Worm (Caenorhabditis elegans) whole organism, mixed stage, embryonic: ENCODE measurements around the gene smf-2.

Experiments used
- bed-3 ChIP-seq: fragments of 200-800 bp; sonication (Bioruptor generic); optimal IDR thresholded peaks from 3 replicates; lab custom pipeline; 2018; ENCODE audit warnings: mild to moderate bottlenecking, missing genetic modification characterization, moderate library complexity, missing compliant biosample characterization
- cnd-1 ChIP-seq: fragments of 200-800 bp; sonication (Bioruptor generic); optimal IDR thresholded peaks from 2 replicates; lab custom pipeline; 2018; ENCODE audit warnings: mild to moderate bottlenecking, missing genetic modification characterization, missing compliant biosample characterization
- elt-3 ChIP-seq: fragments of 150-350 bp; optimal IDR thresholded peaks from 2 replicates; lab custom pipeline; 2014; ENCODE audit warnings: missing biosample characterization, missing genetic modification characterization
- snpc-4 ChIP-seq: fragments of 150-350 bp; optimal IDR thresholded peaks from 2 replicates; lab custom pipeline; 2014; ENCODE audit warnings: missing biosample characterization, missing genetic modification characterization
- unc-62 ChIP-seq: fragments of 150-350 bp; optimal IDR thresholded peaks from 2 replicates; lab custom pipeline; 2014; ENCODE audit warnings: missing biosample characterization, missing genetic modification reagents, missing genetic modification characterization

DNA sequence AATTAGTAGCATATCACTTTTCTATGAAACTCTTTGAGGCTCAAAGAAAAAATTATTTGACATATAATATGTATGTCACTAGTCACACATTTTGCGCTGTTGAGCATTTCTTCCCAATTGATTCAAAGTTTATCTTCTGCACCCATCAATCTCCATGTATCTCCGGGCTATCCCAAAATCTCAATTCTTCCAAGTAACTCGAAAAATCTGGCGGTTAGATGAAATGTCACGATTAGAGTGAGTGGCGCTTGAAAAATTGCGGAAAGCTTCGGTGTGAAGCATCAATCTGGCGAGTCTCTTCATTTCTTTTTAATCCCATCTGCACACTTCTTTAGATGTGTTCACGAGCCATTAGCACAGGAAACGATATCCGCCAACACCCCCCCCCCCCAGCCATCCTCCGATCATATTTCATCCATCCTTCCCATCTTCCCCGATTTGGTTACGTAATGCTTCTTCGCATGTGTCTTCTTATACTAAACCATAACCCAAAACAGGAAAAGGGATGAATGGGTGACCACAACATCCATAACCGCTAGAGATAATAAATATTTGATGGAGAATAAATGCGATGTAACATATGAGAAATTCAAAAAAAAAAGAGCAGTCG, 29.4 kb downstream of the smf-2 start:
- TF ChIP-seq bed-3: no peak
- no peak for TF ChIP-seq unc-62
- TF ChIP-seq elt-3 (tag; lab: Kevin White, UChicago): no peak
- no peak for TF ChIP-seq cnd-1 (tag; lab: Kevin White, UChicago)
- no peak for TF ChIP-seq snpc-4 (tag; lab: Kevin White, UChicago)
